Worm (Caenorhabditis elegans) whole organism, mixed stage, embryonic: ENCODE results near the gene pho-6.

Source experiments
- M03D4.4 ChIP-seq: sonication (generic microtip); optimal IDR thresholded peaks from 2 replicates; lab custom pipeline; 2017; ENCODE audit warnings: mild to moderate bottlenecking, missing genetic modification characterization, missing compliant biosample characterization
- blmp-1 ChIP-seq: fragments of 150-350 bp; optimal IDR thresholded peaks from 2 replicates; lab custom pipeline; 2014; ENCODE audit warnings: missing biosample characterization, missing genetic modification characterization
- ceh-83 ChIP-seq: fragments of 200-800 bp; sonication (Bioruptor generic); optimal IDR thresholded peaks from 2 replicates; lab custom pipeline; 2018; ENCODE audit warnings: mild to moderate bottlenecking, missing genetic modification characterization, missing compliant biosample characterization
- cnd-1 ChIP-seq: fragments of 200-800 bp; sonication (Bioruptor generic); optimal IDR thresholded peaks from 2 replicates; lab custom pipeline; 2018; ENCODE audit warnings: mild to moderate bottlenecking, missing genetic modification characterization, missing compliant biosample characterization
- lsy-2 ChIP-seq: fragments of 150-350 bp; optimal IDR thresholded peaks from 2 replicates; lab custom pipeline; 2014; ENCODE audit warnings: missing biosample characterization, missing genetic modification characterization
- mep-1 ChIP-seq: fragments of 150-350 bp; optimal IDR thresholded peaks from 2 replicates; lab custom pipeline; 2017; ENCODE audit warnings: missing biosample characterization, missing genetic modification reagents, missing genetic modification characterization, inconsistent platforms
- nhr-12 ChIP-seq: fragments of 150-350 bp; optimal IDR thresholded peaks from 2 replicates; lab custom pipeline; 2014; ENCODE audit warnings: missing biosample characterization, missing genetic modification characterization
- nhr-237 ChIP-seq: fragments of 150-350 bp; optimal IDR thresholded peaks from 2 replicates; lab custom pipeline; 2014; ENCODE audit warnings: missing biosample characterization, missing genetic modification characterization
- pha-4 ChIP-seq: fragments of 150-350 bp; optimal IDR thresholded peaks from 2 replicates; lab custom pipeline; 2018; ENCODE audit warnings: missing biosample characterization, missing genetic modification reagents, missing genetic modification characterization
- snpc-4 ChIP-seq: fragments of 150-350 bp; optimal IDR thresholded peaks from 2 replicates; lab custom pipeline; 2014; ENCODE audit warnings: missing biosample characterization, missing genetic modification characterization
- unc-62 ChIP-seq: fragments of 150-350 bp; optimal IDR thresholded peaks from 2 replicates; lab custom pipeline; 2014; ENCODE audit warnings: missing biosample characterization, missing genetic modification reagents, missing genetic modification characterization
- ztf-11 ChIP-seq: fragments of 150-350 bp; optimal IDR thresholded peaks from 2 replicates; lab custom pipeline; 2014; ENCODE audit warnings: missing biosample characterization, missing genetic modification characterization

DNA sequence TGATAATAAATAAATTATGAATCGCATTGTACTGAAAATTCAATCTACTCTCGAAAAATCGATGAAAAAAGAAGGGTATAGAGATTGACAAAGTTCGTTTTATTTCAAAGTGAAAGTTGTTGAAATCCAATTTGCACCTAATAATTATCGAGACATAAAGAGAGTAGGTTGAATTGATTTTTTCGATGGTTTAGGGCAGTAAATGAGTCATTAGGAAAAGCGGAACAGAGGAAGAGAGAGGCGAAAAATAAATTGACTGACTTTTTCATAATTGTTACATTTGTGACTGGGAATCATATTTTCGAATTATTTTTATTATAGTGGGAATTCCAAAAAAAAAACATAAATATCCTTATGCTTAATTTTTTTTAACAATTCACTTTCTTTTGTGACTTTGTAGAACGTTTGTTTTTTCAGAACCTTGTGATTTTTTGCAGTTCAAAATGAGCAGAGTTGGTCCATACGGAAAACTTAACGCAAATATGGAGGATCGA lies at the start of gene pho-6, which contains the start of gene F52E1.3:
- TF ChIP-seq nhr-237 (tag; lab: Kevin White, UChicago) (no peak), nhr-12 (tag; lab: Kevin White, UChicago) (no peak), ceh-83 (GFP tag; lab: Kevin White, UChicago) (no peak), pha-4 (no peak), blmp-1 (no peak), unc-62 (GFP tag; lab: Kevin White, UChicago) (no peak), M03D4.4 (tag; lab: Kevin White, UChicago) (no peak), cnd-1 (tag; lab: Kevin White, UChicago) (no peak), lsy-2 (tag; lab: Kevin White, UChicago) (no peak), mep-1 (tag; lab: Kevin White, UChicago) (no peak), snpc-4 (tag; lab: Kevin White, UChicago) (no peak), ztf-11 (tag; lab: Kevin White, UChicago) (no peak)
